Fruit fly (Drosophila melanogaster): ENCODE results near the gene Myc.

DNA sequence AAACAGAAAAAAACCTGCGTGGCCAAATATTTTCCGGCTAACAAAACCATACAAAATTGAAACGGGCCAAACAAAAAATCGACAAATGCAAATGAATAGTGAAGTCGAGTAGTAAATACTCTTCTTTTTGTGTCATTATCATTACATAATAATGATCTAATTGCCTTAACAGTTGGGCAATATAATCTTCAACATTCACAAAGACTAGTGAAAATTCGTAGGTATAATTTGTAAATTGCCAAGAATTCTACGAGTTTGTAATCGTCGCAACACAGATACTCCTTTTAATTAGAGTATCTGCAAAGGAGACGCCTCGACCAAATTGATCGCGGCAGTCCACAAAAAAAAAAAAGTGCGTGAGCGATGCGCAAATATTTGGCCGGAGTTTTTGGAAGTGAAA lies 64.5 kb downstream of the Myc start:
- TF ChIP-seq psq (optimal IDR thresholded peaks at IDR 0.05) (no peak), Sin3A (optimal IDR thresholded peaks at IDR 0.05) (no peak)

All from Kc167 (cell line).